Worm (Caenorhabditis elegans): ENCODE data around the gene gpa-2.

The gpa-2 gene

DNA sequence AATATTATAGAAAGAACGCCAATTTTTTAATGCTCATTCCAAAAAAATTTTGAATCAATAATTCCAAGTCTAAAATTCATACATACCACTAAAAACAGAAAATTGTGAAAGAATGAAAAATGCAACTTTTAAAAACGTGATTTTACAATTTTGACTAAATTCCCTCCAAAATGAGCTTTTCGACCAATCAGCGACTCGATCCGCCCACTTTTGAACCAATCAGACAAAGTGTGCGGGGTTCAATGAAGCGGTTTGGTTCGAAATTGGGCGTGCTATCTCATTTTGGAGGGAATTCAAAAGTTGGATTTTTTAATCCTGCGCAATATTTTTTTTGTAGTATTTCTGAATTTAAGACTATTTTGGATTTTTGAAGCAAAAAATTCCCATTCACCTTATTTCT is 46.5 kb downstream of the gpa-2 start:
- no peak for TF ChIP-seq ceh-8 (GFP tag; optimal IDR thresholded peaks at IDR 0.05)
- TF ChIP-seq nhr-19 (GFP tag; conservative IDR thresholded peaks at IDR 0.05): no peak
- no peak for TF ChIP-seq F16B12.6 (tag; optimal IDR thresholded peaks at IDR 0.05)
- TF ChIP-seq elt-3 (tag; optimal IDR thresholded peaks at IDR 0.05): no peak
- no peak for TF ChIP-seq lin-14 (GFP tag; optimal IDR thresholded peaks at IDR 0.05)
- TF ChIP-seq ceh-82 (tag; optimal IDR thresholded peaks at IDR 0.05): no peak
- no peak for TF ChIP-seq lin-35 (GFP tag; optimal IDR thresholded peaks at IDR 0.05)
- no peak for TF ChIP-seq pqm-1 (tag; optimal IDR thresholded peaks at IDR 0.05)
- TF ChIP-seq lin-39 (tag; optimal IDR thresholded peaks at IDR 0.05): no peak
- no peak for TF ChIP-seq isw-1 (GFP tag; IDR thresholded peaks at IDR 0.05)
- no peak for TF ChIP-seq blmp-1 (tag; optimal IDR thresholded peaks at IDR 0.05)
- no peak for TF ChIP-seq dpl-1 (GFP tag; optimal IDR thresholded peaks at IDR 0.05)
- no peak for TF ChIP-seq Y116A8C.19 (tag; optimal IDR thresholded peaks at IDR 0.05; ENCODE audit: borderline replicate concordance)
- no peak for TF ChIP-seq ceh-90 (tag; optimal IDR thresholded peaks at IDR 0.05)
- no peak for TF ChIP-seq ceh-88 (GFP tag; IDR thresholded peaks at IDR 0.05)
- TF ChIP-seq ces-1 (GFP tag; optimal IDR thresholded peaks at IDR 0.05): no peak
- TF ChIP-seq C04F5.9 (tag; optimal IDR thresholded peaks at IDR 0.05): no peak

Measured in whole organism, L1 larva.